Worm (Caenorhabditis elegans) whole organism, early embryonic: ENCODE data around the gene lgc-46.

Experiments used
- aly-1 ChIP-seq: sonication (generic microtip); optimal IDR thresholded peaks from 2 replicates; lab custom pipeline; 2016; ENCODE audit warnings: missing genetic modification characterization, missing compliant biosample characterization
- ama-1 ChIP-seq: fragments of 150-350 bp; optimal IDR thresholded peaks from 2 replicates; lab custom pipeline; 2014
- ceh-13 ChIP-seq: fragments of 200-800 bp; sonication (Bioruptor generic); optimal IDR thresholded peaks from 2 replicates; lab custom pipeline; 2018; ENCODE audit warnings: mild to moderate bottlenecking, missing genetic modification characterization, missing compliant biosample characterization
- ets-7 ChIP-seq: sonication (generic microtip); optimal IDR thresholded peaks from 2 replicates; lab custom pipeline; 2016; ENCODE audit warnings: missing genotype, missing genetic modification characterization, missing compliant biosample characterization

DNA sequence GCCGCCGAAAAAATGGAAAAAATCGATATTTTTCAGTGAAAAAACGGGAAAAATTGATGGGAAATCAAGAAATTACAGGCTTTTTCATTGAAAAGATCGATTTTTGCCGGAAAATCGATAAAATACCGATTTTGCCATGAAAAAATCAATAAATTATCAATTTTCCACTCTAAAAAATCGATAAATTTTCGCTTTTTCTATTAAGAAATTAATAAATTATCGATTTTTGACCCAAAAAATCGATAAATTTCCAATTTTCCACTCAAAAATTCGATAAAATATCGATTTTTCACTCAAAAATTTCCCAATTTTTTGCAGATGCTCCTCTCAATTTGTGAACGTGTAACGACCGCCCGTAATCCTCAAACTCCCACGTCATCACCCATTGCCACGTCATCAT lies 41.4 kb downstream of the lgc-46 start:
- TF ChIP-seq aly-1 (tag; lab: Kevin White, UChicago) (no peak), ceh-13 (GFP tag; lab: Kevin White, UChicago) (no peak), ama-1 (lab: Kevin White, UChicago) (no peak), ets-7 (tag; lab: Kevin White, UChicago) (no peak)
